Worm (Caenorhabditis elegans): ENCODE measurements around the gene B0001.2.

DNA sequence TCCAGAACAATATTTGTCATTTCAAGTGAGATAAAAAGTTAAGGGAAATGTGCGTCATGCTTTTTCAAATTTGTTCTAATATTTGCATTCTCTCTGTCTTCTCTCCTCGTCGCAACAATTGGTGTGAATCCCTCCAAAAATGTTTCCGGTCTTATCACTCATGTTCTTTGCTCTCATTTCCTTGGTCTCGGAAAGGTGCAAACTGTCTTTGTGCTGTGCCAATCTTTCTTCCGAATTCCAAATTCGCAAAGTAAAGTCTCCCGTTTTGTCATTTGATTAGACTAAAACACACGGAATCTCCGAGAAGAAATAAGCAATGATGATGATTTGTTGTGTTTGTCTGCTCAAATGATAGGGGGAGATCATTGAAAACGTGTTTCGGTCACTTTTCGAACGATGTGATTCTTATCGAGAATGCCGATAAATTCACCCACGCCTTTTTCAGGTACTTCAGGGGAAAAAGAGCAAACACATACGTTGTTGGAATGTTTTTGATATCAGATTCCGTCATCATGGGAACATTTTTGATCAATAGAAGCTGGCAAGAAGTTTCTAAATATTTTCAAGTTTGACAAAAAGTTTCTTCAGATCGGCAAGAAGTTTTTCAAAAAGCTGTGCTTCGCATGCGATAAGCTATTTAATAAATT, 14.8 kb upstream of the B0001.2 start:
- TF ChIP-seq ceh-28 (tag; optimal IDR thresholded peaks at IDR 0.05) (no peak), nhr-76 (tag; optimal IDR thresholded peaks at IDR 0.05) (no peak), fos-1 (tag; optimal IDR thresholded peaks at IDR 0.05) (no peak), set-16 (GFP tag; IDR thresholded peaks at IDR 0.05) (no peak)
